Worm (Caenorhabditis elegans) whole organism, L3 larva: ENCODE measurements around the gene C50D2.10.

ENCODE experiments used
- ceh-16 ChIP-seq: sonication (generic microtip); optimal IDR thresholded peaks from 2 replicates; lab custom pipeline; 2017; ENCODE audit warnings: missing biosample characterization, missing genetic modification characterization
- elt-2 ChIP-seq: sonication (generic microtip); optimal IDR thresholded peaks from 2 replicates; lab custom pipeline; 2016; ENCODE audit warnings: missing genetic modification reagents, mild to moderate bottlenecking, missing genetic modification characterization, missing compliant biosample characterization
- lin-15B ChIP-seq: fragments of 150-350 bp; optimal IDR thresholded peaks from 2 replicates; lab custom pipeline; 2014; ENCODE audit warnings: missing biosample characterization, missing genetic modification characterization
- lin-39 ChIP-seq: fragments of 150-350 bp; optimal IDR thresholded peaks from 2 replicates; lab custom pipeline; 2018; ENCODE audit warnings: missing biosample characterization, missing genetic modification reagents, missing genetic modification characterization
- zag-1 ChIP-seq: fragments of 150-350 bp; optimal IDR thresholded peaks from 2 replicates; lab custom pipeline; 2014; ENCODE audit warnings: missing biosample characterization, missing genetic modification characterization

Gene C50D2.10

DNA sequence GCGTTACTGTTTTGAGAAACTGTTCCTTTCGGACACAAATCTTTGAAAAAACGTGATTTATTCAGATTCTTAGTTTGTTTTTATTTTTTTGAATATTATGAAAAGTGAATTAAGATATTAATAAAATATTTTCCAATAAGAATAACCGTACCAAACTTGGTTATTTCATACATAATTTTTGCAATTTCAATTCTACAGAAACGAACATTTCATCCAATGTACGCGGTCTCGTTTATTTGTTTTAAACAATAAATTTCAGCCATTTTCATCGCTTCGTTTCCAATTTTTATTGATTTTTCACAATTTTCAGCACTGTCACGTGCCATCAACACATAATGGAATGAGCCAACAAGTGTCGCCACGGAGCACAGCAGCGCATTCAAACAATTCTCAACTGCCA is 48.0 kb downstream of the C50D2.10 start, which contains the start of gene T25D3.4:
T25D3.4 (plus strand) TSS at position 301 of the 400 bp plus-strand sequence.
- peak; percentile 17 for TF ChIP-seq elt-2
- TF ChIP-seq zag-1 (tag; lab: Kevin White, UChicago), result no peak
- TF ChIP-seq lin-39 (tag; lab: Kevin White, UChicago), result no peak
- no peak for TF ChIP-seq lin-15B (tag; lab: Kevin White, UChicago)
- TF ChIP-seq ceh-16 (tag; lab: Kevin White, UChicago), result no peak
- TF ChIP-seq, all 47 proteins: peak for 1
